Worm (Caenorhabditis elegans) whole organism, mixed stage, embryonic: ENCODE results near the gene cyp-13A10.

Experiments
- M03D4.4 ChIP-seq: sonication (generic microtip); optimal IDR thresholded peaks from 2 replicates; lab custom pipeline; 2017; ENCODE audit warnings: mild to moderate bottlenecking, missing genetic modification characterization, missing compliant biosample characterization
- elt-3 ChIP-seq: fragments of 150-350 bp; optimal IDR thresholded peaks from 2 replicates; lab custom pipeline; 2014; ENCODE audit warnings: missing biosample characterization, missing genetic modification characterization
- lsy-2 ChIP-seq: fragments of 150-350 bp; optimal IDR thresholded peaks from 2 replicates; lab custom pipeline; 2014; ENCODE audit warnings: missing biosample characterization, missing genetic modification characterization
- mab-5 ChIP-seq: fragments of 150-350 bp; optimal IDR thresholded peaks from 2 replicates; lab custom pipeline; 2014; ENCODE audit warnings: missing biosample characterization, missing genetic modification characterization
- nhr-237 ChIP-seq: fragments of 150-350 bp; optimal IDR thresholded peaks from 2 replicates; lab custom pipeline; 2014; ENCODE audit warnings: missing biosample characterization, missing genetic modification characterization
- nhr-28 ChIP-seq: fragments of 150-350 bp; optimal IDR thresholded peaks from 2 replicates; lab custom pipeline; 2014; ENCODE audit warnings: missing biosample characterization, missing genetic modification characterization
- nhr-76 ChIP-seq: sonication (generic microtip); optimal IDR thresholded peaks from 2 replicates; lab custom pipeline; 2017; ENCODE audit warnings: missing biosample characterization, missing genetic modification characterization
- pha-4 ChIP-seq: fragments of 150-350 bp; optimal IDR thresholded peaks from 2 replicates; lab custom pipeline; 2018; ENCODE audit warnings: missing biosample characterization, missing genetic modification reagents, missing genetic modification characterization
- snpc-4 ChIP-seq: fragments of 150-350 bp; optimal IDR thresholded peaks from 2 replicates; lab custom pipeline; 2014; ENCODE audit warnings: missing biosample characterization, missing genetic modification characterization
- unc-39 ChIP-seq: fragments of 150-350 bp; optimal IDR thresholded peaks from 2 replicates; lab custom pipeline; 2014; ENCODE audit warnings: missing biosample characterization, missing genetic modification characterization

DNA sequence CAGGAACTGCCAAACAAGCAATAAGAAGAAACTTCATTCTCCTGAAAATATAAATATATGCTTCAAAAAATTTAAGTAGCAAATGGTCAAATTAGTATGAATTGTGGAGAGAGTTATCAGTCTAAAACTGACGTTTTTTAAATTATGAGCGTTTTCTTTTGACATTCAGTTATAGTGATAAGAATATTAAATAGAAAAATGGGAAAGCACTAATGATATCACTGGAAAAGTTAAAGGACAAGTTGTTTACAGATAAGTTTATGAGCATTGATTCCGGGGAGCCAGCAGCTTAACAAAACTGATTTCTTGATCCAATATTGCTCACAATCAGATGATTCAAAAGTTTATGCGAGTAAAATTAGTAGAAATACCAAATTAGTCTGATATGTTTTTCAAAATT, 2.3 kb downstream of the cyp-13A10 start, which contains the start of gene ZK1320.3:
- TF ChIP-seq nhr-28 (tag; lab: Kevin White, UChicago) (no peak), unc-39 (tag; lab: Kevin White, UChicago) (no peak), M03D4.4 (tag; lab: Kevin White, UChicago) (no peak), pha-4 (tag; lab: Kevin White, UChicago) (no peak), mab-5 (no peak), nhr-76 (no peak), lsy-2 (tag; lab: Kevin White, UChicago) (no peak), nhr-237 (tag; lab: Kevin White, UChicago) (no peak), elt-3 (tag; lab: Kevin White, UChicago) (no peak), snpc-4 (tag; lab: Kevin White, UChicago) (no peak)
